Comparison of ENCODE assay signal across 1 fruit fly cellular context in genomic region chr3L:9476829-9477228, dm6.
A peak's percentile ranks its signal among the peaks of the same experiment; 100 is the strongest.
TF ChIP-seq lines count a peak whose summit lies in the region.

Gene Uch-L5, minus strand, starts transcription at chr3L:9476965.
Gene Jarid2, plus strand, starts transcription at chr3L:9477038.

TF ChIP-seq in whole organism, embryonic, 481 proteins besides CTCF, POLR2A, EP300 and RAD21 (continued from another document and continues in another):
- TF ChIP-seq CG7556 (GFP tag; optimal IDR thresholded peaks at IDR 0.05; lab: Kevin White, UChicago) (no peak), dmrt99B (tag; optimal IDR thresholded peaks at IDR 0.05; lab: Kevin White, UChicago) (no peak), lilli (GFP tag; optimal IDR thresholded peaks at IDR 0.05; lab: Kevin White, UChicago) (peak; percentile 72), CG9876 (GFP tag; optimal IDR thresholded peaks at IDR 0.05; lab: Kevin White, UChicago) (peak; percentile 9), CG7357 (GFP tag; IDR thresholded peaks at IDR 0.05; lab: Robert Waterston, UW) (no peak), usp (GFP tag; optimal IDR thresholded peaks at IDR 0.05; lab: Kevin White, UChicago) (no peak), CG10654 (GFP tag; optimal IDR thresholded peaks at IDR 0.05; lab: Kevin White, UChicago) (peak; percentile 57), C15 (GFP tag; IDR thresholded peaks at IDR 0.05; lab: Robert Waterston, UW) (no peak), gsb-n (tag; optimal IDR thresholded peaks at IDR 0.05; lab: Kevin White, UChicago) (no peak), Xbp1 (GFP tag; optimal IDR thresholded peaks at IDR 0.05; lab: Kevin White, UChicago) (peak; percentile 68), CG6689 (GFP tag; IDR thresholded peaks at IDR 0.05; lab: Robert Waterston, UW) (no peak), pfk (GFP tag; optimal IDR thresholded peaks at IDR 0.05; lab: Kevin White, UChicago) (peak; percentile 52), sima (GFP tag; optimal IDR thresholded peaks at IDR 0.05; lab: Kevin White, UChicago) (no peak), hth (optimal IDR thresholded peaks at IDR 0.05; lab: Kevin White, UChicago) (no peak), fd102C (GFP tag; optimal IDR thresholded peaks at IDR 0.05; lab: Kevin White, UChicago) (no peak), en (GFP tag; optimal IDR thresholded peaks at IDR 0.05; lab: Kevin White, UChicago) (no peak), CG42726 (GFP tag; IDR thresholded peaks at IDR 0.05; lab: Robert Waterston, UW; ENCODE audit: partially characterized antibody) (peak; percentile 67), Dip2 (GFP tag; IDR thresholded peaks at IDR 0.05; lab: Robert Waterston, UW) (no peak), CG4820 (GFP tag; optimal IDR thresholded peaks at IDR 0.05; lab: Kevin White, UChicago) (peak; percentile 19), TFAM (GFP tag; optimal IDR thresholded peaks at IDR 0.05; lab: Kevin White, UChicago) (no peak), ase (GFP tag; IDR thresholded peaks at IDR 0.05; lab: Robert Waterston, UW) (0 out of 3 replicates have a peak, but pooled peaks have one; percentile 11), Kr (GFP tag; optimal IDR thresholded peaks at IDR 0.05; lab: Kevin White, UChicago) (no peak), vnd (GFP tag; IDR thresholded peaks at IDR 0.05; lab: Robert Waterston, UW; ENCODE audit: partially characterized antibody) (no peak), sqz (GFP tag; optimal IDR thresholded peaks at IDR 0.05; lab: Kevin White, UChicago) (peak; percentile 77), CG1233 (GFP tag; optimal IDR thresholded peaks at IDR 0.05; lab: Kevin White, UChicago) (peak; percentile 23), CG6272 (GFP tag; IDR thresholded peaks at IDR 0.05; lab: Robert Waterston, UW) (no peak), CHES-1-like (GFP tag; optimal IDR thresholded peaks at IDR 0.05; lab: Kevin White, UChicago) (peak; percentile 94), Usf (GFP tag; optimal IDR thresholded peaks at IDR 0.05; lab: Kevin White, UChicago) (no peak), CG30431 (GFP tag; optimal IDR thresholded peaks at IDR 0.05; lab: Kevin White, UChicago) (no peak), CG9797 (GFP tag; optimal IDR thresholded peaks at IDR 0.05; lab: Kevin White, UChicago) (peak; percentile 60), BtbVII (GFP tag; optimal IDR thresholded peaks at IDR 0.05; lab: Kevin White, UChicago) (no peak), dysf (GFP tag; IDR thresholded peaks at IDR 0.05; lab: Robert Waterston, UW) (peak; percentile 41; the same call in 2 of the 3 replicates), Dad (GFP tag; optimal IDR thresholded peaks at IDR 0.05; lab: Kevin White, UChicago) (peak; percentile 51), slbo (GFP tag; IDR thresholded peaks at IDR 0.05; lab: Robert Waterston, UW) (peak; percentile 68), ato (GFP tag; IDR thresholded peaks at IDR 0.05; lab: Robert Waterston, UW; ENCODE audit: partially characterized antibody) (0 out of 2 replicates have a peak, but pooled peaks have one; percentile 32), CG1602 (GFP tag; optimal IDR thresholded peaks at IDR 0.05; lab: Kevin White, UChicago) (no peak), MTF-1 (GFP tag; optimal IDR thresholded peaks at IDR 0.05; lab: Kevin White, UChicago; ENCODE audit: borderline replicate concordance) (peak; percentile 62), sc (optimal IDR thresholded peaks at IDR 0.05; lab: Kevin White, UChicago) (no peak), sc (GFP tag; optimal IDR thresholded peaks at IDR 0.05; lab: Kevin White, UChicago) (no peak), CG11695 (GFP tag; IDR thresholded peaks at IDR 0.05; lab: Robert Waterston, UW) (no peak), CG7271 (tag; optimal IDR thresholded peaks at IDR 0.05; lab: Kevin White, UChicago) (peak; percentile 48), CG15479 (GFP tag; optimal IDR thresholded peaks at IDR 0.05; lab: Kevin White, UChicago) (peak; percentile 20), crc (GFP tag; optimal IDR thresholded peaks at IDR 0.05; lab: Kevin White, UChicago) (peak; percentile 39), E2f2 (GFP tag; IDR thresholded peaks at IDR 0.05; lab: Robert Waterston, UW) (peak; percentile 60), CG31224 (GFP tag; IDR thresholded peaks at IDR 0.05; lab: Robert Waterston, UW) (no peak), CG2875 (GFP tag; optimal IDR thresholded peaks at IDR 0.05; lab: Kevin White, UChicago) (peak; percentile 2), Meics (GFP tag; optimal IDR thresholded peaks at IDR 0.05; lab: Kevin White, UChicago) (peak; percentile 57), CrebB (tag; optimal IDR thresholded peaks at IDR 0.05; lab: Kevin White, UChicago) (peak; percentile 58), lab (GFP tag; optimal IDR thresholded peaks at IDR 0.05; lab: Kevin White, UChicago) (peak; percentile 65), CG3847 (GFP tag; IDR thresholded peaks at IDR 0.05; lab: Robert Waterston, UW) (peak; percentile 86), pros (GFP tag; optimal IDR thresholded peaks at IDR 0.05; lab: Kevin White, UChicago) (no peak), bigmax (GFP tag; optimal IDR thresholded peaks at IDR 0.05; lab: Kevin White, UChicago) (peak; percentile 53), maf-S (GFP tag; optimal IDR thresholded peaks at IDR 0.05; lab: Kevin White, UChicago) (peak; percentile 68), Asciz (GFP tag; optimal IDR thresholded peaks at IDR 0.05; lab: Kevin White, UChicago) (no peak), odd (GFP tag; optimal IDR thresholded peaks at IDR 0.05; lab: Kevin White, UChicago) (no peak), Hsf (GFP tag; optimal IDR thresholded peaks at IDR 0.05; lab: Kevin White, UChicago) (peak; percentile 43), CG12391 (tag; optimal IDR thresholded peaks at IDR 0.05; lab: Kevin White, UChicago) (peak; percentile 54), CG15011 (GFP tag; optimal IDR thresholded peaks at IDR 0.05; lab: Kevin White, UChicago) (no peak), CG7786 (GFP tag; optimal IDR thresholded peaks at IDR 0.05; lab: Kevin White, UChicago) (peak; percentile 58), CG2202 (tag; optimal IDR thresholded peaks at IDR 0.05; lab: Kevin White, UChicago) (no peak), jing (GFP tag; optimal IDR thresholded peaks at IDR 0.05; lab: Kevin White, UChicago) (no peak), CG6654 (GFP tag; optimal IDR thresholded peaks at IDR 0.05; lab: Kevin White, UChicago) (no peak), CG6791 (GFP tag; IDR thresholded peaks at IDR 0.05; lab: Robert Waterston, UW; ENCODE audit: partially characterized antibody) (peak; percentile 38; the same call in 1 of the 3 replicates), CG17568 (GFP tag; optimal IDR thresholded peaks at IDR 0.05; lab: Kevin White, UChicago) (no peak), CG9932 (GFP tag; IDR thresholded peaks at IDR 0.05; lab: Robert Waterston, UW) (peak; percentile 23; the same call in 1 of the 2 replicates), CG31441 (GFP tag; IDR thresholded peaks at IDR 0.05; lab: Robert Waterston, UW) (no peak), Ets97D (GFP tag; optimal IDR thresholded peaks at IDR 0.05; lab: Kevin White, UChicago) (peak; percentile 96), pan (optimal IDR thresholded peaks at IDR 0.05; lab: Kevin White, UChicago) (no peak), pan (GFP tag; optimal IDR thresholded peaks at IDR 0.05 in 1 of 2, IDR thresholded peaks at IDR 0.05 in 1 of 2) (no peak), CG1647 (GFP tag; optimal IDR thresholded peaks at IDR 0.05; lab: Kevin White, UChicago) (peak; percentile 46), ap (GFP tag; IDR thresholded peaks at IDR 0.05; lab: Robert Waterston, UW) (no peak), Side (GFP tag; optimal IDR thresholded peaks at IDR 0.05; lab: Kevin White, UChicago) (peak; percentile 58), lov (optimal IDR thresholded peaks at IDR 0.05; lab: Kevin White, UChicago) (no peak), lov (GFP tag; IDR thresholded peaks at IDR 0.05; lab: Robert Waterston, UW) (no peak), Bteb2 (GFP tag; optimal IDR thresholded peaks at IDR 0.05; lab: Kevin White, UChicago) (no peak), wdn (GFP tag; IDR thresholded peaks at IDR 0.05; lab: Robert Waterston, UW) (peak; percentile 47; the same call in 1 of the 2 replicates), CG12071 (GFP tag; optimal IDR thresholded peaks at IDR 0.05; lab: Kevin White, UChicago) (no peak), Optix (GFP tag; IDR thresholded peaks at IDR 0.05; lab: Robert Waterston, UW) (0 out of 3 replicates have a peak, but pooled peaks have one; percentile 37), Awh (GFP tag; IDR thresholded peaks at IDR 0.05; lab: Robert Waterston, UW) (no peak), MESR4 (GFP tag; optimal IDR thresholded peaks at IDR 0.05; lab: Kevin White, UChicago) (peak; percentile 96), tio (GFP tag; optimal IDR thresholded peaks at IDR 0.05; lab: Kevin White, UChicago) (no peak), HLH3B (GFP tag; IDR thresholded peaks at IDR 0.05; lab: Robert Waterston, UW) (no peak), Rx (GFP tag; IDR thresholded peaks at IDR 0.05; lab: Robert Waterston, UW) (peak; percentile 43; the same call in 1 of the 2 replicates), btn (GFP tag; optimal IDR thresholded peaks at IDR 0.05; lab: Kevin White, UChicago) (no peak), CG3838 (GFP tag; optimal IDR thresholded peaks at IDR 0.05; lab: Kevin White, UChicago) (no peak), CG3163 (GFP tag; optimal IDR thresholded peaks at IDR 0.05; lab: Kevin White, UChicago) (peak; percentile 40), Dll (GFP tag; IDR thresholded peaks at IDR 0.05; lab: Robert Waterston, UW; ENCODE audit: partially characterized antibody) (0 out of 4 replicates have a peak, but pooled peaks have one; percentile 24), ftz-f1 (GFP tag; optimal IDR thresholded peaks at IDR 0.05; lab: Kevin White, UChicago) (no peak), CG12104 (GFP tag; optimal IDR thresholded peaks at IDR 0.05; lab: Kevin White, UChicago) (no peak), Antp (GFP tag; optimal IDR thresholded peaks at IDR 0.05; lab: Kevin White, UChicago) (peak; percentile 78), NK7.1 (GFP tag; optimal IDR thresholded peaks at IDR 0.05; lab: Kevin White, UChicago) (no peak), D19B (GFP tag; optimal IDR thresholded peaks at IDR 0.05; lab: Kevin White, UChicago) (no peak), CoRest (tag; optimal IDR thresholded peaks at IDR 0.05; lab: Kevin White, UChicago) (peak; percentile 28), gcm2 (GFP tag; optimal IDR thresholded peaks at IDR 0.05; lab: Kevin White, UChicago) (no peak), CG3726 (GFP tag; IDR thresholded peaks at IDR 0.05; lab: Robert Waterston, UW) (no peak), Max (GFP tag; optimal IDR thresholded peaks at IDR 0.05; lab: Kevin White, UChicago) (peak; percentile 52), Hr3 (GFP tag; optimal IDR thresholded peaks at IDR 0.05; lab: Kevin White, UChicago) (no peak), mam (GFP tag; optimal IDR thresholded peaks at IDR 0.05; lab: Kevin White, UChicago) (peak; percentile 76), CG12769 (tag; optimal IDR thresholded peaks at IDR 0.05; lab: Kevin White, UChicago) (no peak), CG11398 (GFP tag; optimal IDR thresholded peaks at IDR 0.05; lab: Kevin White, UChicago) (peak; percentile 63), sim (GFP tag; IDR thresholded peaks at IDR 0.05; lab: Robert Waterston, UW) (no peak), al (GFP tag; IDR thresholded peaks at IDR 0.05; lab: Robert Waterston, UW) (no peak), CG14667 (GFP tag; IDR thresholded peaks at IDR 0.05; lab: Robert Waterston, UW) (no peak), CG32772 (GFP tag; IDR thresholded peaks at IDR 0.05; lab: Robert Waterston, UW) (peak; percentile 31; the same call in 1 of the 2 replicates), chif (GFP tag; optimal IDR thresholded peaks at IDR 0.05; lab: Kevin White, UChicago) (peak; percentile 33 to 38), Drgx (GFP tag; IDR thresholded peaks at IDR 0.05; lab: Robert Waterston, UW) (peak; percentile 31; the same call in 1 of the 2 replicates), CG10431 (GFP tag; optimal IDR thresholded peaks at IDR 0.05; lab: Kevin White, UChicago) (no peak), jigr1 (GFP tag; IDR thresholded peaks at IDR 0.05; lab: Robert Waterston, UW) (no peak), nmo (GFP tag; optimal IDR thresholded peaks at IDR 0.05; lab: Kevin White, UChicago) (peak; percentile 57), ATbp (GFP tag; optimal IDR thresholded peaks at IDR 0.05; lab: Kevin White, UChicago) (no peak), CG18764 (GFP tag; optimal IDR thresholded peaks at IDR 0.05; lab: Kevin White, UChicago) (peak; percentile 23), eve (GFP tag; optimal IDR thresholded peaks at IDR 0.05; lab: Kevin White, UChicago) (no peak), lbe (GFP tag; optimal IDR thresholded peaks at IDR 0.05; lab: Kevin White, UChicago) (no peak), fd64A (GFP tag; optimal IDR thresholded peaks at IDR 0.05; lab: Kevin White, UChicago) (no peak), hb (GFP tag; IDR thresholded peaks at IDR 0.05; lab: Robert Waterston, UW; ENCODE audit: partially characterized antibody) (no peak), Nf-YA (GFP tag; IDR thresholded peaks at IDR 0.05; lab: Robert Waterston, UW) (no peak), CG7745 (tag; optimal IDR thresholded peaks at IDR 0.05; lab: Kevin White, UChicago) (no peak), PHDP (tag; optimal IDR thresholded peaks at IDR 0.05; lab: Kevin White, UChicago) (no peak), croc (GFP tag; conservative IDR thresholded peaks at IDR 0.05; lab: Robert Waterston, UW) (no peak), CG33557 (GFP tag; optimal IDR thresholded peaks at IDR 0.05; lab: Kevin White, UChicago) (peak; percentile 7), CG16863 (GFP tag; optimal IDR thresholded peaks at IDR 0.05; lab: Kevin White, UChicago) (peak; percentile 43), dpn (GFP tag; optimal IDR thresholded peaks at IDR 0.05; lab: Kevin White, UChicago) (peak; percentile 33 to 57), insv (GFP tag; optimal IDR thresholded peaks at IDR 0.05; lab: Kevin White, UChicago) (peak in 1 of 2 experiments; percentile 37), unc-4 (GFP tag; IDR thresholded peaks at IDR 0.05; lab: Robert Waterston, UW; ENCODE audit: partially characterized antibody) (0 out of 2 replicates have a peak, but pooled peaks have one; percentile 17), ewg (GFP tag; optimal IDR thresholded peaks at IDR 0.05; lab: Kevin White, UChicago) (peak; percentile 49), CG6765 (GFP tag; optimal IDR thresholded peaks at IDR 0.05; lab: Kevin White, UChicago) (peak; percentile 45), CG3281 (GFP tag; optimal IDR thresholded peaks at IDR 0.05; lab: Kevin White, UChicago) (peak; percentile 68), Trl (optimal IDR thresholded peaks at IDR 0.05; lab: Kevin White, UChicago) (no peak), Trl (GFP tag; optimal IDR thresholded peaks at IDR 0.05; lab: Kevin White, UChicago) (peak; percentile 66), Doc2 (GFP tag; IDR thresholded peaks at IDR 0.05; lab: Robert Waterston, UW) (no peak), Hey (tag; optimal IDR thresholded peaks at IDR 0.05; lab: Kevin White, UChicago) (no peak), CG10462 (GFP tag; optimal IDR thresholded peaks at IDR 0.05; lab: Kevin White, UChicago) (no peak), CG18599 (GFP tag; optimal IDR thresholded peaks at IDR 0.05; lab: Kevin White, UChicago) (no peak)
